Worm (Caenorhabditis elegans): ENCODE results near the gene hil-2.

The hil-2 gene

ce11 chrIV:6258967-6259366 is 35.1 kb upstream of the hil-2 start:
- TF ChIP-seq aptf-3 (GFP tag; IDR thresholded peaks at IDR 0.05) (no peak), dpff-1 (tag; optimal IDR thresholded peaks at IDR 0.05) (no peak), madf-3 (GFP tag; IDR thresholded peaks at IDR 0.05) (0 out of 2 replicates have a peak, but pooled peaks have one; percentile 52), hlh-26 (GFP tag; conservative IDR thresholded peaks at IDR 0.05) (no peak), sptf-2 (GFP tag; optimal IDR thresholded peaks at IDR 0.05) (no peak), C06A6.2 (GFP tag; conservative IDR thresholded peaks at IDR 0.05) (no peak), chd-7 (tag; optimal IDR thresholded peaks at IDR 0.05) (no peak)

ce11 chrIV:6259732-6260131 is 34.3 kb upstream of the hil-2 start, which contains the start of gene nlp-16:
nlp-16 (minus strand) TSS chrIV:6259832.
- TF ChIP-seq ztf-18 (tag; optimal IDR thresholded peaks at IDR 0.05) (no peak), nhr-80 (tag; optimal IDR thresholded peaks at IDR 0.05) (no peak)

- no peak for TF ChIP-seq Y53F4B.3 (GFP tag; IDR thresholded peaks at IDR 0.05)
- no peak for TF ChIP-seq F33H1.4 (GFP tag; IDR thresholded peaks at IDR 0.05)
- no peak for TF ChIP-seq repo-1 (tag; optimal IDR thresholded peaks at IDR 0.05)
- no peak for TF ChIP-seq ztf-18 (tag; optimal IDR thresholded peaks at IDR 0.05)
- no peak for TF ChIP-seq B0336.3 (GFP tag; IDR thresholded peaks at IDR 0.05)
- no peak for TF ChIP-seq pha-4 (tag; optimal IDR thresholded peaks at IDR 0.05)
- no peak for TF ChIP-seq tbx-9 (tag; optimal IDR thresholded peaks at IDR 0.05; ENCODE audit: borderline replicate concordance)
- TF ChIP-seq nfya-2 (GFP tag; IDR thresholded peaks at IDR 0.05): no peak
- TF ChIP-seq ztf-6 (GFP tag; IDR thresholded peaks at IDR 0.05): no peak
- no peak for TF ChIP-seq tlf-1 (GFP tag; optimal IDR thresholded peaks at IDR 0.05)
- no peak for TF ChIP-seq hlh-12 (tag; optimal IDR thresholded peaks at IDR 0.05)
- no peak for TF ChIP-seq ztf-3 (GFP tag; optimal IDR thresholded peaks at IDR 0.05)
- no peak for TF ChIP-seq lin-26 (GFP tag; IDR thresholded peaks at IDR 0.05)
These were observed 30.8 kb upstream of the hil-2 start, which contains the start of gene srv-28 for ce11 chrIV:6263244-6263643. srv-28 (minus strand) TSS chrIV:6263344.

- no peak for TF ChIP-seq athp-1 (tag; optimal IDR thresholded peaks at IDR 0.05)
- no peak for TF ChIP-seq ets-4 (GFP tag; optimal IDR thresholded peaks at IDR 0.05)
- no peak for TF ChIP-seq nhr-27 (tag; optimal IDR thresholded peaks at IDR 0.05)
- TF ChIP-seq mel-28 (tag; optimal IDR thresholded peaks at IDR 0.05; ENCODE audit: borderline replicate concordance): no peak
- no peak for TF ChIP-seq attf-6 (GFP tag; IDR thresholded peaks at IDR 0.05)
- TF ChIP-seq ceh-40 (GFP tag; IDR thresholded peaks at IDR 0.05): no peak
- TF ChIP-seq mes-4 (tag; optimal IDR thresholded peaks at IDR 0.05): no peak
These were observed 27.5 kb upstream of the hil-2 start, which contains the start of gene srv-29 for ce11 chrIV:6266499-6266898. srv-29 (minus strand) TSS chrIV:6266599.

- TF ChIP-seq nhr-27 (tag; optimal IDR thresholded peaks at IDR 0.05) (no peak), dox-1 (GFP tag; IDR thresholded peaks at IDR 0.05) (no peak)
These were observed 24.7 kb upstream of the hil-2 start, which contains the start of gene srv-30 for ce11 chrIV:6269346-6269745. srv-30 (minus strand) TSS chrIV:6269446.

ce11 chrIV:6271923-6272322 is 22.1 kb upstream of the hil-2 start, which contains the start of gene srv-31:
srv-31 (minus strand) TSS chrIV:6272023.
- TF ChIP-seq F22D6.2 (tag; optimal IDR thresholded peaks at IDR 0.05) (no peak), snpc-3.4 (tag; optimal IDR thresholded peaks at IDR 0.05) (no peak), lag-1 (GFP tag; IDR thresholded peaks at IDR 0.05) (no peak), nhr-120 (GFP tag; IDR thresholded peaks at IDR 0.05) (no peak), Y56A3A.18 (GFP tag; IDR thresholded peaks at IDR 0.05) (no peak), mxl-1 (tag; optimal IDR thresholded peaks at IDR 0.05) (no peak), him-1 (tag; optimal IDR thresholded peaks at IDR 0.05) (no peak), F39B2.1 (GFP tag; IDR thresholded peaks at IDR 0.05) (no peak), F57A8.1 (GFP tag; optimal IDR thresholded peaks at IDR 0.05) (no peak)
